Fruit fly (Drosophila melanogaster) whole organism, pupa: ENCODE measurements around the gene CG14933.

Experiments used
- CG10348 ChIP-seq: fragments of 200-800 bp; sonication (Bioruptor generic); IDR thresholded peaks from 2 replicates; pipeline ENCODE4 v1.3.6; 2022; ENCODE audit warnings: missing biosample characterization, missing genetic modification characterization
- CG13204 ChIP-seq: fragments of 200-800 bp; sonication (Bioruptor generic); optimal IDR thresholded peaks from 2 replicates; lab custom pipeline; 2018; ENCODE audit warnings: missing biosample characterization, mild to moderate bottlenecking, missing genetic modification characterization, moderate library complexity
- CG17806 ChIP-seq: fragments of 200-800 bp; sonication (Bioruptor generic); optimal IDR thresholded peaks from 2 replicates; lab custom pipeline; 2018; ENCODE audit warnings: missing biosample characterization, mild to moderate bottlenecking, missing genetic modification characterization, moderate library complexity
- CG4496 ChIP-seq: fragments of 200-800 bp; sonication (Bioruptor generic); IDR thresholded peaks from 3 replicates; pipeline ENCODE4 v1.3.6; 2022; ENCODE audit warnings: missing biosample characterization, missing genetic modification characterization
- CG8301 ChIP-seq: fragments of 200-800 bp; sonication (Bioruptor generic); optimal IDR thresholded peaks from 2 replicates; lab custom pipeline; 2018; ENCODE audit warnings: missing biosample characterization, mild to moderate bottlenecking, missing genetic modification characterization
- Pif1A ChIP-seq: fragments of 200-800 bp; sonication (Bioruptor generic); optimal IDR thresholded peaks from 3 replicates; lab custom pipeline; 2016; ENCODE audit warnings: missing biosample characterization, missing genetic modification characterization
- Snoo ChIP-seq: fragments of 200-800 bp; sonication (Bioruptor generic); optimal IDR thresholded peaks from 3 replicates; lab custom pipeline; 2017; ENCODE audit warnings: missing biosample characterization, mild to moderate bottlenecking, missing genetic modification characterization, inconsistent platforms
- fd96Ca ChIP-seq: fragments of 200-800 bp; sonication (Bioruptor generic); IDR thresholded peaks from 3 replicates; pipeline ENCODE4 v1.3.6; 2022; ENCODE audit warnings: missing biosample characterization, missing genetic modification characterization

DNA sequence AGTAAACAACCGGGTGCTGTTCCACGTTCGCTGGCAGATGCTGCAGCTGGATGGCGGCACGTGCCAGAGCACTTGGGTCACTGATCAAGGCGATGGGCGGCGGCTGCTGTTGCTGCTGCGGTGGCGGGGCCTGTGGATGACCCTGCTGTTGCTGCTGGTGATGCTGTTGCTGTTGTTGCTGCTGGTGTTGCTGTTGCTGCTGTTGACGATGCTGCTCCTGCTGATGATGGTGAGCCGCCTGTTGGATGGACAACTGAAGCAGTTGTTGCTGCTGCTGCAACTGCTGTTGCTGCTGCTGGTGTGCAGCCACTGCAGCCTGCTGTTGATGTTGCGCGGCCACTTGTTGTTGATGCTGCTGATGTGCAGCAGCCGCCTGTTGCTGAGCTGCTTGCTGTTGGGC lies 45.5 kb upstream of the CG14933 start:
- TF ChIP-seq Snoo (tag; lab: Kevin White, UChicago) (no peak), CG8301 (tag; lab: Kevin White, UChicago) (no peak), CG10348 (GFP tag; lab: Robert Waterston, UW) (no peak), CG13204 (GFP tag; lab: Kevin White, UChicago) (no peak), fd96Ca (GFP tag; lab: Robert Waterston, UW) (no peak), CG4496 (GFP tag; lab: Robert Waterston, UW) (no peak), Pif1A (no peak), CG17806 (no peak)
